Fruit fly (Drosophila melanogaster): ENCODE data around the gene CG43083.

DNA sequence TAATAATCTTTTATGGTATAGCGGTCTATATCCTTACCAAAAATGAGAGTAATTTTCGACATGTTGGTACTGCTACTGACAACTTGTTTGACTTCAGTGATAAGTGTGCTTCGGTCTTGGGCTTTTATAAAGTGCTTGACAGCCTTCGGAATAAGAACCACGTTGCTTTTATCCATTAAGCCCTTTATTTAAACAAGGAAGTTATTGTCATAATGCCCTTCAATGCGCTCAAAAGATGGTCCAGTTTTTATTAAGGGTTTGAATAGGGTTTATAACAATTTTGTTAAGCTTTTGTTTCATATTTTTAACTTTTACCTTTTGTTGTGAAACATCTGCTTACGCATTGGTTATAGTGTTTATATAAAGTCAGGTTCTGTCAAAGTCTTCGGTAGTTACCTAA, 3.8 kb downstream of the CG43083 start, which contains the start of the genes Eig71Ec and Eig71Ed:
- TF ChIP-seq GATAe (GFP tag; conservative IDR thresholded peaks at IDR 0.05) (no peak), CG30431 (GFP tag; optimal IDR thresholded peaks at IDR 0.05) (no peak), psq (GFP tag; optimal IDR thresholded peaks at IDR 0.05) (no peak), tx (GFP tag; optimal IDR thresholded peaks at IDR 0.05) (no peak), jigr1 (GFP tag; IDR thresholded peaks at IDR 0.05) (no peak), unc-4 (GFP tag; IDR thresholded peaks at IDR 0.05; ENCODE audit: partially characterized antibody) (no peak), Sox100B (GFP tag; optimal IDR thresholded peaks at IDR 0.05) (no peak), wek (GFP tag; optimal IDR thresholded peaks at IDR 0.05) (no peak), pum (GFP tag; optimal IDR thresholded peaks at IDR 0.05) (no peak), CG15479 (GFP tag; optimal IDR thresholded peaks at IDR 0.05) (no peak)
